3 fruit fly cellular contexts compared by ENCODE assay signal in genomic region chr3L:3076954-3077353, dm6.
TF ChIP-seq lines count a peak whose summit lies in the region.

No protein-coding gene starts in this region.

- TF ChIP-seq CTCF in whole organism, embryonic (GFP tag; optimal IDR thresholded peaks at IDR 0.05; lab: Kevin White, UChicago): no peak

TF ChIP-seq in whole organism, 6 proteins besides CTCF, POLR2A, EP300 and RAD21:
- no peak for TF ChIP-seq psq (optimal IDR thresholded peaks at IDR 0.05; lab: Kevin White, UChicago)
- no peak for TF ChIP-seq pan (optimal IDR thresholded peaks at IDR 0.05; lab: Kevin White, UChicago)
- peak; percentile 32 for TF ChIP-seq Dll (optimal IDR thresholded peaks at IDR 0.05; lab: Kevin White, UChicago)

TF ChIP-seq in whole organism, embryonic, 481 proteins besides CTCF, POLR2A, EP300 and RAD21:
- TF ChIP-seq CG9215 (GFP tag; IDR thresholded peaks at IDR 0.05; lab: Robert Waterston, UW): peak; percentile 9; the same call in 1 of the 2 replicates
- 0 out of 3 replicates have a peak, but pooled peaks have one; percentile 27 for TF ChIP-seq ase (GFP tag; IDR thresholded peaks at IDR 0.05; lab: Robert Waterston, UW)
- TF ChIP-seq CG16813 (GFP tag; IDR thresholded peaks at IDR 0.05; lab: Robert Waterston, UW; ENCODE audit: partially characterized antibody): 0 out of 3 replicates have a peak, but pooled peaks have one; percentile 30
- TF ChIP-seq Sry-δ (GFP tag; optimal IDR thresholded peaks at IDR 0.05; lab: Kevin White, UChicago): no peak
- TF ChIP-seq CG2889 (GFP tag; IDR thresholded peaks at IDR 0.05; lab: Robert Waterston, UW): no peak
- TF ChIP-seq Max (GFP tag; optimal IDR thresholded peaks at IDR 0.05; lab: Kevin White, UChicago): no peak
- TF ChIP-seq insv (GFP tag; optimal IDR thresholded peaks at IDR 0.05; lab: Kevin White, UChicago): no peak
- TF ChIP-seq CG31441 (GFP tag; IDR thresholded peaks at IDR 0.05; lab: Robert Waterston, UW): no peak
- no peak for TF ChIP-seq Fer3 (tag; optimal IDR thresholded peaks at IDR 0.05; lab: Kevin White, UChicago)
- TF ChIP-seq sens (GFP tag; lab: Kevin White, UChicago): peak; percentile 46
- peak; percentile 54 for TF ChIP-seq Hey (tag; optimal IDR thresholded peaks at IDR 0.05; lab: Kevin White, UChicago)
- peak; percentile 16; the same call in 1 of the 3 replicates for TF ChIP-seq CG6175 (GFP tag; IDR thresholded peaks at IDR 0.05; lab: Robert Waterston, UW)
- TF ChIP-seq chinmo (GFP tag; IDR thresholded peaks at IDR 0.05; lab: Robert Waterston, UW; ENCODE audit: partially characterized antibody): no peak
- peak; percentile 57 for TF ChIP-seq cwo (GFP tag; optimal IDR thresholded peaks at IDR 0.05; lab: Kevin White, UChicago)
- peak; percentile 34 for TF ChIP-seq CG13894 (tag; optimal IDR thresholded peaks at IDR 0.05; lab: Kevin White, UChicago)
- TF ChIP-seq rib (GFP tag; IDR thresholded peaks at IDR 0.05; lab: Robert Waterston, UW): 0 out of 2 replicates have a peak, but pooled peaks have one; percentile 24
- TF ChIP-seq abd-A (tag; optimal IDR thresholded peaks at IDR 0.05; lab: Kevin White, UChicago): peak; percentile 47
- TF ChIP-seq Med (GFP tag; lab: Kevin White, UChicago): peak; percentile 64
TF ChIP-seq in whole organism, embryonic: peak in this region for 11.

TF ChIP-seq in whole organism, prepupa, 60 proteins besides CTCF, POLR2A, EP300 and RAD21:
- TF ChIP-seq Eip78C (GFP tag; lab: Kevin White, UChicago) (no peak), eg (GFP tag; IDR thresholded peaks at IDR 0.05; lab: Robert Waterston, UW) (0 out of 3 replicates have a peak, but pooled peaks have one; percentile 0)
